Worm (Caenorhabditis elegans) whole organism, early embryonic: ENCODE results near the gene dop-1.

Source experiments
- B0310.2 ChIP-seq: sonication (generic microtip); optimal IDR thresholded peaks from 2 replicates; lab custom pipeline; 2016; ENCODE audit warnings: mild to moderate bottlenecking, missing genetic modification characterization, missing compliant biosample characterization
- F13C5.2 ChIP-seq: sonication (generic microtip); optimal IDR thresholded peaks from 2 replicates; lab custom pipeline; 2017; ENCODE audit warnings: mild to moderate bottlenecking, missing genetic modification characterization, inconsistent platforms, missing compliant biosample characterization
- aly-1 ChIP-seq: sonication (generic microtip); optimal IDR thresholded peaks from 2 replicates; lab custom pipeline; 2016; ENCODE audit warnings: missing genetic modification characterization, missing compliant biosample characterization
- ama-1 ChIP-seq: fragments of 150-350 bp; optimal IDR thresholded peaks from 2 replicates; lab custom pipeline; 2014
- ceh-13 ChIP-seq: fragments of 200-800 bp; sonication (Bioruptor generic); optimal IDR thresholded peaks from 2 replicates; lab custom pipeline; 2018; ENCODE audit warnings: mild to moderate bottlenecking, missing genetic modification characterization, missing compliant biosample characterization
- ceh-36 ChIP-seq: sonication (generic microtip); optimal IDR thresholded peaks from 2 replicates; lab custom pipeline; 2016; ENCODE audit warnings: missing genetic modification characterization, inconsistent platforms, missing compliant biosample characterization
- ets-7 ChIP-seq: sonication (generic microtip); optimal IDR thresholded peaks from 2 replicates; lab custom pipeline; 2016; ENCODE audit warnings: missing genotype, missing genetic modification characterization, missing compliant biosample characterization
- flt-1 ChIP-seq: fragments of 200-800 bp; sonication (Bioruptor generic); IDR thresholded peaks from 2 replicates; pipeline ENCODE4 v1.3.6; 2022; ENCODE audit warnings: missing genetic modification characterization, missing compliant biosample characterization
- hmbx-1 ChIP-seq: sonication (generic microtip); optimal IDR thresholded peaks from 2 replicates; lab custom pipeline; 2016; ENCODE audit warnings: mild to moderate bottlenecking, missing genetic modification characterization, missing compliant biosample characterization
- hmg-4 ChIP-seq: fragments of 200-800 bp; sonication (Bioruptor generic); optimal IDR thresholded peaks from 2 replicates; lab custom pipeline; 2018; ENCODE audit warnings: mild to moderate bottlenecking, missing genetic modification characterization, missing compliant biosample characterization
- hnd-1 ChIP-seq: sonication (generic microtip); optimal IDR thresholded peaks from 2 replicates; lab custom pipeline; 2016; ENCODE audit warnings: missing genetic modification characterization, missing compliant biosample characterization
- pes-1 ChIP-seq: fragments of 200-800 bp; sonication (Bioruptor generic); IDR thresholded peaks from 2 replicates; pipeline ENCODE4 v1.3.6; 2022; ENCODE audit warnings: missing genetic modification reagents, missing genetic modification characterization, missing compliant biosample characterization
- scrt-1 ChIP-seq: fragments of 200-800 bp; sonication (Bioruptor generic); IDR thresholded peaks from 2 replicates; pipeline ENCODE4 v1.3.6; 2022; ENCODE audit warnings: missing genetic modification characterization, missing compliant biosample characterization
- sea-1 ChIP-seq: fragments of 200-800 bp; sonication (Bioruptor generic); conservative IDR thresholded peaks from 2 replicates; pipeline ENCODE4 v1.3.6; 2022; ENCODE audit warnings: missing genetic modification characterization, missing compliant biosample characterization
- tbx-11 ChIP-seq: fragments of 200-800 bp; sonication (Bioruptor generic); IDR thresholded peaks from 2 replicates; pipeline ENCODE4 v1.3.6; 2022; ENCODE audit warnings: missing genetic modification characterization, missing compliant biosample characterization
- tbx-37 ChIP-seq: fragments of 200-800 bp; sonication (Bioruptor generic); conservative IDR thresholded peaks from 2 replicates; pipeline ENCODE4 v1.3.6; 2022; ENCODE audit warnings: missing genetic modification reagents, missing genetic modification characterization, missing compliant biosample characterization
- tra-4 ChIP-seq: sonication (generic microtip); optimal IDR thresholded peaks from 2 replicates; lab custom pipeline; 2017; ENCODE audit warnings: missing genetic modification characterization, missing compliant biosample characterization

Gene dop-1

ce11 chrX:4366231-4366630 is 52.4 kb downstream of the dop-1 start, which contains the start of gene R160.3:
Gene R160.3, minus strand, starts transcription at chrX:4366331.
- no peak for TF ChIP-seq hnd-1 (tag; lab: Kevin White, UChicago)
- TF ChIP-seq F13C5.2 (tag; lab: Kevin White, UChicago), result no peak
- no peak for TF ChIP-seq ama-1 (lab: Kevin White, UChicago)
- TF ChIP-seq scrt-1, result no peak

- TF ChIP-seq tra-4 (tag; lab: Kevin White, UChicago) (no peak), ceh-36 (no peak), ceh-13 (GFP tag; lab: Kevin White, UChicago) (no peak), ets-7 (tag; lab: Kevin White, UChicago) (no peak), ama-1 (lab: Kevin White, UChicago) (no peak), hmg-4 (GFP tag; lab: Kevin White, UChicago) (no peak), F13C5.2 (tag; lab: Kevin White, UChicago) (no peak), scrt-1 (no peak), pes-1 (GFP tag; lab: Robert Waterston, UW) (no peak)
These were observed 53.8 kb downstream of the dop-1 start, which contains the start of gene F14H12.8 for ce11 chrX:4364877-4365276. Gene F14H12.8, minus strand, starts transcription at chrX:4364977.

- no peak for TF ChIP-seq tbx-37
- TF ChIP-seq ets-7 (tag; lab: Kevin White, UChicago), result no peak
- TF ChIP-seq aly-1 (tag; lab: Kevin White, UChicago), result no peak
- no peak for TF ChIP-seq ceh-36
- no peak for TF ChIP-seq hmbx-1
- TF ChIP-seq sea-1 (GFP tag; lab: Robert Waterston, UW), result no peak
- no peak for TF ChIP-seq scrt-1
- no peak for TF ChIP-seq hmg-4 (GFP tag; lab: Kevin White, UChicago)
- TF ChIP-seq ceh-13 (GFP tag; lab: Kevin White, UChicago), result no peak
- TF ChIP-seq F13C5.2 (tag; lab: Kevin White, UChicago), result no peak
- TF ChIP-seq pes-1 (GFP tag; lab: Robert Waterston, UW), result no peak
These were observed 55.5 kb downstream of the dop-1 start, which contains the start of gene F14H12.17 for ce11 chrX:4363200-4363599. Gene F14H12.17, minus strand, starts transcription at chrX:4363300.

- no peak for TF ChIP-seq sea-1 (GFP tag; lab: Robert Waterston, UW)
- TF ChIP-seq hmg-4 (GFP tag; lab: Kevin White, UChicago), result no peak
- TF ChIP-seq ceh-36, result no peak
- no peak for TF ChIP-seq hnd-1 (tag; lab: Kevin White, UChicago)
- TF ChIP-seq flt-1 (GFP tag; lab: Robert Waterston, UW), result no peak
- no peak for TF ChIP-seq F13C5.2 (tag; lab: Kevin White, UChicago)
- no peak for TF ChIP-seq tbx-37
- no peak for TF ChIP-seq ceh-13 (GFP tag; lab: Kevin White, UChicago)
- no peak for TF ChIP-seq ama-1 (lab: Kevin White, UChicago)
- TF ChIP-seq tra-4 (tag; lab: Kevin White, UChicago), result no peak
- no peak for TF ChIP-seq ets-7 (tag; lab: Kevin White, UChicago)
- TF ChIP-seq tbx-11 (GFP tag; lab: Robert Waterston, UW), result no peak
- no peak for TF ChIP-seq pes-1 (GFP tag; lab: Robert Waterston, UW)
- TF ChIP-seq B0310.2 (tag; lab: Kevin White, UChicago), result no peak
- TF ChIP-seq hmbx-1, result no peak
- no peak for TF ChIP-seq scrt-1
- no peak for TF ChIP-seq aly-1 (tag; lab: Kevin White, UChicago)
These were observed 56.1 kb downstream of the dop-1 start, which contains the start of gene F14H12.7 for ce11 chrX:4362522-4362921. Gene F14H12.7, minus strand, starts transcription at chrX:4362622.
